Worm (Caenorhabditis elegans): ENCODE measurements around the gene C13A2.5.
"Not testable (repeated sequence)": the region's sequence is repeated elsewhere in the genome, so short reads cannot be mapped to it uniquely, and the experiment has no call there.

DNA sequence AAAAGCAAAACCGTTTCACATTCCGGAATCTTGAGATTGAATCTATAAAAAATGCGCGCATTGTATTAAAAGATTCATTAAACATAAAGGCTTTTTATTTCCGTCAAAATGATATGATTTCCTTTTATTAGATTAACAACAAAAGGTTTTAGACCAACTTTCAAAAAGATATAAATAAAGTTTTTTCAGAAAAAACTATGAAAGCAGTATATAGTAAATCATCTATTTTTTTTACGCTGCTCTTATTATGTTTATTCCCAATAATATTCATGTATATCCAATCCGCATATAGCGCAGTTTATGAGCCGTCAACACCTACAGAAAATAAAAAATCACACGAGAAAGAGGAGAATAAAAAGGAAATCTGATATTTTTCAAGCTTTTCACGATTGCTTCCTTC is 28.9 kb downstream of the C13A2.5 start, which contains the start of gene F07G11.2:
- TF ChIP-seq pqm-1 (tag; optimal IDR thresholded peaks at IDR 0.05); ets-4 (tag; optimal IDR thresholded peaks at IDR 0.05); pax-1 (tag; optimal IDR thresholded peaks at IDR 0.05); pha-4 (tag; optimal IDR thresholded peaks at IDR 0.05); K02D7.2 (tag; optimal IDR thresholded peaks at IDR 0.05); F13H6.1 (tag; optimal IDR thresholded peaks at IDR 0.05); pros-1 (tag; optimal IDR thresholded peaks at IDR 0.05); pag-3 (tag; optimal IDR thresholded peaks at IDR 0.05; ENCODE audit: borderline replicate concordance); ceh-22 (tag; optimal IDR thresholded peaks at IDR 0.05); madf-2 (tag; optimal IDR thresholded peaks at IDR 0.05); nhr-11 (tag; optimal IDR thresholded peaks at IDR 0.05); ama-1 (optimal IDR thresholded peaks at IDR 0.05); pat-9 (tag; optimal IDR thresholded peaks at IDR 0.05): not testable (repeated sequence)
